Fruit fly (Drosophila melanogaster) S2 (cell line): ENCODE data around the gene Vps16A.

Experiments
- CG8478 ChIP-seq: fragments of >200 bp; optimal IDR thresholded peaks from 2 replicates; lab custom pipeline; 2018
- CTCF ChIP-seq, 2 experiments: fragments of >200 bp; optimal IDR thresholded peaks; 2 replicates each; lab custom pipeline; 2018

The Vps16A gene

DNA sequence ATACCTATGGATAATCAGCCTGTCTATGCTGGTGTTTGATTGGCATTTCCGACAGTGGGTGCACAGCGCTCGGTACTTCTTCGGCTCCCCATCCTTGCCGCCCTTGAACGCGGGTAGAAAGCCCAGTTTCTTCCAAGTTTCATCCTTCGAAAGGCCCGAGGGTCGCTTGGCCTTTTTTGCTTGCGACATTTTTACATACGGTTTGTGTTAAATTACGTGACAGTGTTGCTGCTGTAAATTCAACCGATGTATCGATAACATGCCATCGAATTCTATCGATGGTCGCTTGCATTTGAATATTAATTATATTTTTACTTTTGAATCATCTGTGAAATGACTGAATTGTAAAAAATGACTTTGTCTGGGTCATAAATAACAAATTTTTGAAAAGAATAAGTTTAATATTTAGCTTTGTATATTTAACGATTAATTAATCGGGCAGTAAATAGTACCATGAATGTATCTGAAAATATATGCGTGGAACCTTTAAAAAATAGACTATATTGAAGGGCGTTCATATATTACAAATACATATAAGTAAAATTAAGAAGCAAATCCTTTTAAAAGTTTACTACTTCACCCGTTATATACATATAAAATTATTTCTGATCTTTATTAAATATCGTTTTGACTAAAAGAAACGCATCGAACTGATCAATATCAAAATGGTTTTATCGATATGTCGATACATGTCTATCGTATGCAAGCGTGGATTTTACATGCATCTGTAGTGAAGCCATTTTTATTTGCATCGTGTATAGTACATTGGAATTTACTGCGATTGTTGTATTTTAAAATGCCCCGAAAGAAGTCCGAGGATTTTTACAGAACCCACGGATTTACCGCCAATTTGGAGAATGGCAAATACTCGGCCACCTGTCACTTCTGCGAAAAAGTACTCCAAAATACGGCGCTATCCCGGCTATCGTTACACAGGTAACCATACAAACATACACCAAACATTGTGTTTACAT, 8.3 kb upstream of the Vps16A start, which contains the start of the genes Ibf2 and Ibf1:
Ibf2 (minus strand) TSS at position 250 of the 974 bp plus-strand sequence.
Ibf1 (plus strand) TSS at position 713 of the 974 bp plus-strand sequence.
- TF ChIP-seq CTCF (optimal IDR thresholded peaks at IDR 0.05; lab: Kevin White, UChicago) = no peak
- TF ChIP-seq CG8478 (lab: Kevin White, UChicago) = no peak

DNA sequence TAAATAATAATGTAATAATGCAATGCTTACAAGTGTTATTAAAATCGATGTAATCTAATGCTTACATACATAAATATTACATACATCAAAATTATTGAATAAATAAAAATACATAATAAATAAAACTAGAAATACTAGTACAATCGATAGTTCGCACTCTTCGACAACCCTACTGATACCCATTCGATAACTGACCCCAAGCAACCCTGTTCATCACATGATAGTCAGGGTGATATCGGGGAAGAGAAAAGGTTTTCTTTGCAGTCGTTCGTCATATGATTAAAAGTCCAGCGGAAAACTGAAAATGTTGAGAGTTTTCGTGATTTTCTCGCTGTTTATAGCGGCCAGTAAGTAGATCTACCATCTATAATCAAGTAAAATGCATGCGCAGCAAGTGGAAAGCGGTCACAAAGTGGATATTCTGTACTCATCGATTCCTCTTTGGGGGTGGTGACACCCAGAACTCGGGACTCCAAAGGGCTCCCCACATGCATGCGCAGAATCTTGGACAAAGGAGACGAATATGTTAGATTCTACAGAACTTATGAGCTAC, 6.3 kb upstream of the Vps16A start, which contains the start of gene ATP6AP2:
ATP6AP2 (plus strand) TSS at position 218 of the 553 bp plus-strand sequence.
- peak in 1 of 2 experiments; percentile 8 for TF ChIP-seq CTCF (optimal IDR thresholded peaks at IDR 0.05; lab: Kevin White, UChicago)
- no peak for TF ChIP-seq CG8478 (lab: Kevin White, UChicago)

DNA sequence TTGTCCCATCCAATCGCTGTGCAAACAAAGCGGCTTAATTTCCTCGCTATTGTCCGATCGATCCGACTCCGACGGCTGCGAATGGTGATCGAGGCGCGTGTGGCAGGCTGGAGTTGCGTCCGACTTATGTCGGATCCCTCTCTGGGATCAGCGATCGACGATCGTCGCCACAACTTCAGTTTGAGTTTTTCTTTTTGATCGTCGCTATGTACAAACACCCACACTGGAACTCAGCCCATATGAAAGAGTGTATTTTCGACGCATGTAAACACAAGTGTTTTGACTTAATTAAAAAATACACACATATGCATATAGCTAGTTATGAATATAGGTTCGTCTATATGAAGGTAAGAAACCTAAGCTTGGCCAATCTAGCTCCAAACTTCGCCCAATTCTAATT, 2.8 kb upstream of the Vps16A start, which contains the start of gene sage:
sage (minus strand) TSS at position 101 of the 400 bp plus-strand sequence.
- TF ChIP-seq CG8478 (lab: Kevin White, UChicago) (no peak), CTCF (optimal IDR thresholded peaks at IDR 0.05; lab: Kevin White, UChicago) (no peak)

DNA sequence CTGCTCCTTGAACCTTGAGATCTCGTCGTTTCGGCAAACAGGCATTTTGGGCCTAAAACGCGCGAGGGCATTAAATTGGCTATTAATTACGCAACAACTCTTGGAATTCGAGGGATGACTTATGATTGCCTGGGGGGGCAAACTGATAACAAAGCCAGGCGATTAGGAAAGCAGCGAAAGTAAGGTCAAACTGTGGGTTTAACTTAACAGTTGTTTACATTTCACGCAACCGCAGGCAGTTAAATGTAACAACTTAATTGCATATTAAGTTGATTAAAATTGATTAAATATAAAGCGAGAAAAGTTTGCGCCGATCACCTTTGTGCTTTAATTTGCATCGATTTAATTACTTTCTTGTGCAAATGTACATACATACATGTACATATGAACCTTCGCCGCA, 20.9 kb downstream of the Vps16A start:
- TF ChIP-seq CTCF (optimal IDR thresholded peaks at IDR 0.05; lab: Kevin White, UChicago) = no peak
- TF ChIP-seq CG8478 (lab: Kevin White, UChicago) = no peak

DNA sequence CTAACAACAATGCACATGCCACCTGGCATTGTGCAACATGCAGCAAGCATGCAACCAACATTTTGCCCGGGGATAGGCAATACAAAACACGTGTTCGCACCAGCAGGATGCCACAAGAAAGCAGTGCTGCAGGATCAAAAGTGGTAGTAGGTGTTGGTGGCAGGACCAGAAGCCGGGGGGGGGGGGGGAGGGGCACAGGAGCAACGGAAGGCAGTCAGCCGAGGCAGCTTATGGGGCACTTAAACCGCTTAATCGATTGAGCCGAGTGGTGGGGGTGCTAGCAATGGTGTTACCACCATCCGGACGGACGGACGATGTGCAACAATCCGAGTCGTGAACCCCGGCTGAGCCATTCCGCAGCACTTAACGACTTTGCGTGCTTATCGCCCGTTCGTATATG, 30.3 kb downstream of the Vps16A start:
- TF ChIP-seq CG8478 (lab: Kevin White, UChicago) (no peak), CTCF (optimal IDR thresholded peaks at IDR 0.05; lab: Kevin White, UChicago) (no peak)
